Fruit fly (Drosophila melanogaster) Kc167 (cell line): Measurements from ENCODE around the gene CG7900.

ENCODE experiments used
- Myc ChIP-seq: fragments of >200 bp; optimal IDR thresholded peaks from 2 replicates; lab custom pipeline; 2017; ENCODE audit warnings: missing external identifiers
- Sin3A ChIP-seq: fragments of >200 bp; optimal IDR thresholded peaks from 2 replicates; lab custom pipeline; 2018; ENCODE audit warnings: missing external identifiers
- h ChIP-seq: fragments of >200 bp; optimal IDR thresholded peaks from 3 replicates; lab custom pipeline; 2018; ENCODE audit warnings: missing external identifiers
- insv ChIP-seq: fragments of >200 bp; optimal IDR thresholded peaks from 3 replicates; lab custom pipeline; 2018; ENCODE audit warnings: missing external identifiers
- psq ChIP-seq: fragments of >200 bp; optimal IDR thresholded peaks from 2 replicates; lab custom pipeline; 2017; ENCODE audit warnings: missing external identifiers
- ttk ChIP-seq: sonication (Bioruptor generic); optimal IDR thresholded peaks from 2 replicates; lab custom pipeline; 2017; ENCODE audit warnings: missing external identifiers

Gene CG7900

DNA sequence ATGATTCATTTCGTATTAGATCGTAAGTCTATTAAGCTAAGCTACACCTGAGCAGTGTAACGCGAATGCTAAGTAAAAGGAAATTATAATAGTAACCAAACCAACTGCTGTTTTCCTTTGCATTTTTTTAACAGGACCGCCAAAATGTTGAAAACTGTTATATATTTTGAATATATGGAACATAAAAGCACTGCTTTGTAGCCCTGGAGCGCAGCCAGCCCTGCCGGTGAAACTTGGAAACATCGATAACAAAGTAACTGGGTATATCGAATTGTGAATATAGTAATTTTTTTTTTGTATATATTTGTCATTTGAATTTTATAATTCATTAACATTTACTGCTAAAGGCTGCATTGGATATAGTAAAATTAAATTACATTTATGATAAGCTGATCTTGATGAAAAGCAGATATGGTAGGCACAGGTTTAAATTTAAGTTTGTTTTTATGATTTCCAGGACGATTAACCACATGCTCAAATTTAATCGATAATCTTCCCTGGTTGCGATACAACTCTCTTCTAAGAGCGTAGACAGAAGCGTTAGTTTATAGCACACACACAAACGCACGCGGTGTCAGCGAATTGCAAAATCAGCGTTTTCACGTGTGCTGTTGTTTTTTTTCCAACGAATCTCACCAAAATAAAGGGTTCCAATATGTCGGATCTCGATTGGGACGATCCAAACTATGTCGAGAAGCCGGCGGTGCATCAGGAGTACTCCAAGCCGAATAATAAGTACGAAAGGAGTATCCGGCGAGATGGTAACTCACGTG is 28.5 kb downstream of the CG7900 start, which contains the start of gene CG7878:
CG7878 (plus strand) TSS at position 528 of the 773 bp plus-strand sequence.
- TF ChIP-seq psq (lab: Kevin White, UChicago) (no peak), Sin3A (lab: Kevin White, UChicago) (no peak), Myc (no peak), h (lab: Kevin White, UChicago) (no peak), ttk (lab: Kevin White, UChicago) (no peak), insv (no peak)

DNA sequence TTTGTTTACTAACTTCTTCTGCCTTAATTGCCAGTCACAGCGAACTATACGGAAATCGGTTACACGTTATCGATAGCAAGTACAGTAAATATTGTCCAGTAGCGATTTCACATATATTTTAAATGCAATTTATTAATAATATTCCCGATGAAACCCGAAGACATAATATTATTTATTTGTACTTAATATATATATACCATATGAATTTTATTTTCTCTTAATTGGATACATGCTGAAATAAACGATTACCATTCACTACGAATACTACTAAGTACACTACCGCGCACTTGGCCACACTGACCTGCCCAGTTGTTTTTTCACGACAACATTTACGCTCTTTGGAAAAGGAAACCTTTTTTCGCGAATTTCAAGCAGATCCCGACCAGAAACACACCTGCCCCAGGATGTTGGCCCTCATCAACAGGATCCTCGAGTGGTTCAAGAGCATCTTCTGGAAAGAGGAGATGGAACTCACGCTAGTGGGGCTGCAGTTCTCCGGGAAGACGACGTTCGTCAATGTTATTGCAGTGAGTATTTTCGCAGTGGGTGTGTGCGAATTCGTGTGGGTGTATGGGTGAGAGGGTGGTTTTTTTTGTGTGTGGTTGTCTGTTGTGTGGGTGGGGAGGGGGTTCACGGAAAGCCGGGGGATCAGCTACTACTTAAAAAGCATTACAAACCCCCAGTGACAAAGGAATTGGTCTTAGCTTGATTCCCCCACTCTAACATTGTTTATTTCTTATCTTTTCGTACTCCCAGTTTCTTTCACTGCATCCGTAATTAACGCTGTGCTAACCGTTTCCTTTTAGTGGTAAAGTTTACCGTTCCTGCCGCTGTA is 32.6 kb downstream of the CG7900 start, which contains the start of the genes CG9667 and Arl8:
CG9667 (minus strand) TSS at position 42 of the 835 bp plus-strand sequence.
Arl8 (plus strand) TSS at position 290 of the 835 bp plus-strand sequence.
- no peak for TF ChIP-seq insv
- no peak for TF ChIP-seq Myc
- no peak for TF ChIP-seq psq (lab: Kevin White, UChicago)
- no peak for TF ChIP-seq h (lab: Kevin White, UChicago)
- no peak for TF ChIP-seq ttk (lab: Kevin White, UChicago)

DNA sequence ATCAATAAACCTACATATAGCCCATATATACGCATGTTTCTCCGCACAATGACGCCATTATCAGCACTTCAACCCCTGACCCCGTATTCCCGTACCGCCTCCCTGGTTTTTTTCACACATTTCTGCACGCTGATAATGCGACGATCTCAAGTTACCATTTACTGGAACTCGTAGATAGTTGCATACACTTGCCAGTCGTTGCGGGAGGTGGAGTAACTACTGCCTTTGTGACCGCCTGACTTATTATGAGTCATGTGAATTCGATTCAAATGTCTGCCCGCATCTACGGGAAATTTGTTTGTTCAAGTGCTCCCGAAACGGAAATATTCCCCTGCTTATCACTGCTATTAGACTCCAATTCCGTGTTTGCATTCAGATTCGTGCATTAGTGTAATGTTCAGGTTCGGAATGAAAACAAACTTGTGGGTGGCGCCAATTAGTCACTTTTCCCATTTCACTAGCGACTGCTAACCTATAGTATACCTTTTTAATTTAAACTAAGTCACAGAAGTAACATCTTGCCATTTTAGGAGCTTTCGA is 33.3 kb downstream of the CG7900 start:
- TF ChIP-seq Myc (no peak), psq (lab: Kevin White, UChicago) (no peak), Sin3A (lab: Kevin White, UChicago) (no peak), ttk (lab: Kevin White, UChicago) (no peak), h (lab: Kevin White, UChicago) (no peak), insv (no peak)

DNA sequence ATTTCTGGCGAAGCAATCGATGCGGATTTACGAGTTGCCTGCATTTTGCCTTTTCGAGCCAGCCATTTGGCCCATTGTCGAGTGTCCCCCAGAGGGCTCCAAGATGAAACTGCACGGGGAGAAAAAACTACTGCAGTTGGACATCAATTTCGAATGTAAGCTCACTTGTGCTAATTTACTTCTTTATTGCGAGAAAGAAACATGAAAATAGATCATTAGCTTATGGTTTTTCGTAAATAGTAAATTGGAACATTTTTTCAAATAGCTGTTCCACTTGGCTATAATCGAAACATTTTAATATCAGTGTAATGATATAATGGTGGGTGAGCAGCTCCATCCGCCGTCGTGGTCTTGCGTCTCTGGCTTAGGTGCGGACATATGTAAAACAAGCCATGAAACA is 38.5 kb downstream of the CG7900 start:
- no peak for TF ChIP-seq psq (lab: Kevin White, UChicago)
- no peak for TF ChIP-seq h (lab: Kevin White, UChicago)
- TF ChIP-seq Myc, result no peak
- no peak for TF ChIP-seq ttk (lab: Kevin White, UChicago)
- TF ChIP-seq insv, result no peak
- TF ChIP-seq Sin3A (lab: Kevin White, UChicago), result no peak

DNA sequence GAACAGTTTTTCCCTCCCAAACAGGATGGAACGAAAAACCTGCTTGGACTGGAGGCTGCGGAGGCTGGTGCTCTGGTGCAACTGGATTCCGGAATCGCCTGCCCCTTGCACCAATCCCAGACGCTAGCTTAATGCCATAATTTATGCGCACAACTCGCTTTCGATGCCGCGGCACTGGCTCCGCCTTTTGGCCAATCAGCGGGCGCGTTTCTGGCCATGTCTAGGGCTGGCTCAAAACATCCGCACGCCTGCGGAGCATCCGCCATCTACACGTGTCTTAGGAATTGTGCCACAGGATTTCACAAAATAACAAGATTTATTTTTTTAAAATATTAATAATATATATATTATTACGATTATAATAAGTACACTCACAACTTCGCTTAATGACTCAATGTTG is 40.6 kb downstream of the CG7900 start:
- TF ChIP-seq Sin3A (lab: Kevin White, UChicago), result no peak
- no peak for TF ChIP-seq psq (lab: Kevin White, UChicago)
- no peak for TF ChIP-seq insv
- TF ChIP-seq Myc, result no peak
- TF ChIP-seq ttk (lab: Kevin White, UChicago), result no peak
- TF ChIP-seq h (lab: Kevin White, UChicago), result no peak

DNA sequence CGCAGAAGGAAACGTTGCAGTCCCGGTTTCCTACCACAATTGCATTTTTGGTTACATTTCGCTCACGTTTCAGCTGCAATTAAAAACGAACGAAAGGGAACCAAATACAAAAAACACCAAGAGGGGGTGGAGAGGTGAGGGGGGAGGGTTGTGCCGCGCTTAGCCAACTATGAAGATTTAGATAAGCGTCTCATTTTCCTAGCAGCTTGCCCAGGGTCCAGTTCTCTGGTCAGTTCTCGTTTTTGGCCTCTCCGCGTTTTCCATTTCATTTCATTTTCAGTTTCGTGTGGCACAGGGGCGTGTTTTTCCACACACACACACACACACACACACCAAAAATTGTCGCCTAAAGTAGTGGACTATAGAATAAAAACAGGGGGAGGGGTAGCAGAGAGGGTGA is 44.2 kb downstream of the CG7900 start:
- no peak for TF ChIP-seq ttk (lab: Kevin White, UChicago)
- no peak for TF ChIP-seq psq (lab: Kevin White, UChicago)
- no peak for TF ChIP-seq Myc
- TF ChIP-seq insv, result no peak
- TF ChIP-seq h (lab: Kevin White, UChicago), result no peak
- no peak for TF ChIP-seq Sin3A (lab: Kevin White, UChicago)

DNA sequence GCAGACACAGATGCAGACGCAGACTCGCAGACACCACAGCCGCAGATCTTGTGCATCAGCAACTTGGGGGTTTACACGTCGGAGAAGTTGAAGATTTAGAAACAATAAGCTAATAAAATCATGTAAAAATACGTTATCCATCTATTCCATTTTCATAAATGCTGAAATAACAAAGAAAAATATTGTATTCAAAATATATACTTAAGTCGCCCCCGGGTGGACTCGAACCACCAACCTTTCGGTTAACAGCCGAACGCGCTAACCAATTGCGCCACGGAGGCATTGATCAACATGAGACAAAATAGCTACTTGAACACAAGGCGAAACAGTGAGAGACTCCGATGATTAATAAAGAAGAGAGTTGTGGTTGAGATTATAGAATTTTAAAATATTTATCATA is 45.4 kb downstream of the CG7900 start:
- TF ChIP-seq h (lab: Kevin White, UChicago) (no peak), Myc (no peak), Sin3A (lab: Kevin White, UChicago) (no peak), psq (lab: Kevin White, UChicago) (no peak), ttk (lab: Kevin White, UChicago) (no peak), insv (no peak)

DNA sequence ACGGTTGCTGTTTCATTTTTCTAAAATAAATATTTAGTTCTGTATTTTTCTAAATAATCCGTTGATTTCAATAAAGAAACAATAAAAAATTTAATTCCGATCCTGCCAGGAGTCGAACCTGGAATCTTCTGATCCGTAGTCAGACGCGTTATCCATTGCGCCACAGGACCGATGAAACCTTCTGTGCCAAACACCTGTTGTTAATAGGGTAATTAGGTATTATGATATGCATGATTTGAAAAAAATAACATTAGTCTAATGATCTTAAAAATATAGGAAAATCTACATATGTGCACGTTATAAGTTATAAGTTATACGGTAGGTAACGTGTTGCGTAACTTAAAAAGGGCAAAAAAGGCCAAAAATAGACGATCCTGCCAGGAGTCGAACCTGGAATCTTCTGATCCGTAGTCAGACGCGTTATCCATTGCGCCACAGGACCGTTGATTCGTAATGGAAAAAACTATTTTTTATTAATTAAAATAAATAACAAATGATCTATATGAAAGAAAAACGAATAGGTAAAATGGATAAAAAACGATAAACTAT is 46.0 kb downstream of the CG7900 start:
- TF ChIP-seq psq (lab: Kevin White, UChicago), result no peak
- TF ChIP-seq h (lab: Kevin White, UChicago), result no peak
- TF ChIP-seq Sin3A (lab: Kevin White, UChicago), result no peak
- no peak for TF ChIP-seq insv
- TF ChIP-seq ttk (lab: Kevin White, UChicago), result no peak
- TF ChIP-seq Myc, result no peak

DNA sequence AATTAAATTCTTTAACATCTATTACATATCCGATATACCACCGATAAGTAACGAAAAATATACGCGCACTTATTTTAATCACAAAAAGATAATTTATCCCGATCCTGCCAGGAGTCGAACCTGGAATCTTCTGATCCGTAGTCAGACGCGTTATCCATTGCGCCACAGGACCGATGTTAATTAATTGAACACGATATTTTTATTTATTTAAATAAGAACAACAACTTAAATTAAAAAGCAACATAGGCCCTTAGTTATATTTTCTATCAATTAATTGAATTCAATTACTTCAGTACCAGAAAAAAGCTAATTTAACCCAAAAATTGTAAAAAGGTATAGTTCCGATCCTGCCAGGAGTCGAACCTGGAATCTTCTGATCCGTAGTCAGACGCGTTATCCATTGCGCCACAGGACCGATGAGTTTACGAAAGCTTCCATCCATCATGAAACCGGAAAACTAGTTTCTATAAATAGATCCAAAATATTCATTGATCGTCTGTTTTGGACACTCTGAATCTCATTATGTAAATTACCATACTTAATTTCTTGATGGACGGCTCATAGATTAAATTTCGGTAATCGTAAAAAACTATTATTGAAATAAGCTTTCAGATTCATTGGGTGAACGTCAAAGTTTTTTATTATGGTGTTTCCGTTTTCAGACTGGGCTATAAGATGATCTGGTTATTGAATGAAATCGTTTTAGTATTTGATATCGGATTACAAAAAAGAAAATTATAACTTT is 46.9 kb downstream of the CG7900 start:
- TF ChIP-seq psq (lab: Kevin White, UChicago), result no peak
- TF ChIP-seq Myc, result no peak

DNA sequence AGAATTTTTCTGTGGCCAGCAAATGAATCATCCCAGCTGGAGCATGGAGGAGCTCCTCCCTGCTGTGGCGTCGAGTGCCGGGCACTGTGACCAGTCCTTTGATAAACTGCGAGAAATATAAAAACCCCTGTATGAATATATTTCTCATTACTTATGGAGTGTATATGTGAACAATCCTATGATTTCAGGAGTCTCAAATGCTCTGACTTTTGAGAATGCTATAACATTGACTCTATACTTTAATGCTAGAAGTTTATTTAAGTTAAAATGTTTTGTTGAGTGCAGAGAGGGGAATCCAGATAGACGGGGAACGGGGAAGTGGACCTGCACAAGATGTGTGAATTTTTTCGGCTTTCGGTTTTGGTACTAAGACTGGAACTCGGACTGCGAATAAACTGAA is 48.2 kb downstream of the CG7900 start:
- TF ChIP-seq ttk (lab: Kevin White, UChicago), result no peak
- TF ChIP-seq Myc, result no peak
- TF ChIP-seq psq (lab: Kevin White, UChicago), result no peak
- TF ChIP-seq h (lab: Kevin White, UChicago), result no peak

DNA sequence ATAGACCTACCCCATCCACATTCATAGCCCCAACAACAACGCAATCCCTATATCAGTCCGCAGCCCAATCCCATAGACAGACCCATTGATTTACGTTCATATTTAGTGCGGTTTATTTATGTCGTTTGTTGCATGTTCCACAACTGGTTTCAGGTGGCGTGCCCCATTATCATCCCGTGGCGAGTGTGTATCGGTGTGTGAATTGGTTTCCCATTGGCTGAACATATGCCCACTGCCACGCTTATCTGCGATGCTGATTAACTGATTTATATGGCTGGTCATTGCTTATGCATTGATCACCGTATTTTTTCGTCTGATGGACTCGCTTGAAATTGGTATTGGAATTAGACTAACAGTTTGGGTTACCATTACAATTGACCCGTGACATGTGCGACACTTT is 51.8 kb downstream of the CG7900 start:
- no peak for TF ChIP-seq ttk (lab: Kevin White, UChicago)
- no peak for TF ChIP-seq Sin3A (lab: Kevin White, UChicago)
- no peak for TF ChIP-seq insv
- no peak for TF ChIP-seq Myc
- TF ChIP-seq h (lab: Kevin White, UChicago), result no peak
- TF ChIP-seq psq (lab: Kevin White, UChicago), result no peak
